Worm (Caenorhabditis elegans) whole organism, L3 larva: ENCODE measurements around the gene nspc-4.

Experiments used
- aly-2 ChIP-seq: fragments of 150-350 bp; optimal IDR thresholded peaks from 2 replicates; lab custom pipeline; 2014; ENCODE audit warnings: missing biosample characterization, missing genetic modification characterization
- ama-1 ChIP-seq: fragments of 150-350 bp; optimal IDR thresholded peaks from 2 replicates; lab custom pipeline; 2018
- fos-1 ChIP-seq: fragments of 150-350 bp; optimal IDR thresholded peaks from 2 replicates; lab custom pipeline; 2014; ENCODE audit warnings: missing biosample characterization, missing genetic modification characterization
- jun-1 ChIP-seq: fragments of 150-350 bp; optimal IDR thresholded peaks from 2 replicates; lab custom pipeline; 2014; ENCODE audit warnings: missing biosample characterization, missing genetic modification reagents, missing genetic modification characterization
- nhr-11 ChIP-seq: fragments of 150-350 bp; optimal IDR thresholded peaks from 2 replicates; lab custom pipeline; 2014; ENCODE audit warnings: missing biosample characterization, missing genetic modification characterization
- nhr-12 ChIP-seq: fragments of 150-350 bp; optimal IDR thresholded peaks from 2 replicates; lab custom pipeline; 2014; ENCODE audit warnings: missing biosample characterization, missing genetic modification characterization
- nhr-23 ChIP-seq: fragments of 150-350 bp; optimal IDR thresholded peaks from 2 replicates; lab custom pipeline; 2014; ENCODE audit warnings: missing biosample characterization, missing genetic modification reagents, missing genetic modification characterization
- nhr-237 ChIP-seq: fragments of 150-350 bp; optimal IDR thresholded peaks from 2 replicates; lab custom pipeline; 2014; ENCODE audit warnings: missing biosample characterization, missing genetic modification characterization
- nhr-28 ChIP-seq: fragments of 150-350 bp; optimal IDR thresholded peaks from 2 replicates; lab custom pipeline; 2014; ENCODE audit warnings: missing biosample characterization, missing genetic modification characterization
- pha-4 ChIP-seq: fragments of 150-350 bp; optimal IDR thresholded peaks from 2 replicates; lab custom pipeline; 2014; ENCODE audit warnings: missing biosample characterization, missing genetic modification reagents, missing genetic modification characterization
- unc-39 ChIP-seq: sonication (generic microtip); optimal IDR thresholded peaks from 4 replicates; lab custom pipeline; 2017; ENCODE audit warnings: missing biosample characterization, missing genetic modification characterization

DNA sequence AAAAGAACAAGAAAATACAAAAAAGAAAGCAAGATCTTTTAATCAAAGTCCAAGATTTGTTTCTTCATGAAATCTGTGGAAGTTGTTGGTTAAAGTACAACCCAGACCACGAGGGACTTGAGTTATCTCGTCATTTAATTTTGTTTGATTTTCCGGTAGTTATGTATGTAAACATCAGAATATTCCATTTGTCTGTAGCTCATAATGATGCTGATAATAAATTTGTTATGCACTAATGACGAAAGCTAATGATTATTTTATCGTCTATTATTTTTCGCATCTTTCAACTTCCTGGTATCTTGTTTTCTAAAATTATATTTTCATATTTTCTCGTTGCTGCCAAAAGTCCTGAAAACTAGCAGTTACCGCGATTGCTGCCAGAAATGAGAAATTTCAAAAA is 15.2 kb downstream of the nspc-4 start:
- TF ChIP-seq nhr-23 (tag; lab: Kevin White, UChicago) (no peak), nhr-11 (no peak), jun-1 (tag; lab: Kevin White, UChicago) (no peak), aly-2 (tag; lab: Kevin White, UChicago) (no peak), unc-39 (tag; lab: Kevin White, UChicago) (no peak), pha-4 (tag; lab: Kevin White, UChicago) (no peak), fos-1 (tag; lab: Kevin White, UChicago) (no peak), nhr-237 (tag; lab: Kevin White, UChicago) (no peak), ama-1 (lab: Kevin White, UChicago) (no peak), nhr-12 (tag; lab: Kevin White, UChicago) (no peak), nhr-28 (tag; lab: Kevin White, UChicago) (no peak)
